Worm (Caenorhabditis elegans): ENCODE results near the gene rips-1.
A peak's percentile ranks its signal among the peaks of the same experiment; 100 is the strongest.

rips-1 gene

ce11 chrV:3789770-3790169 is 17.9 kb downstream of the rips-1 start, which contains the start of gene R08F11.7:
Gene R08F11.7, plus strand, starts transcription at chrV:3790070.
- TF ChIP-seq aha-1 (tag) (peak; percentile 82), nhr-41 (GFP tag; IDR thresholded peaks at IDR 0.05) (no peak)

- TF ChIP-seq nhr-6 (tag; optimal IDR thresholded peaks at IDR 0.05) (no peak), daf-8 (GFP tag; IDR thresholded peaks at IDR 0.05) (no peak), set-16 (GFP tag; IDR thresholded peaks at IDR 0.05) (peak; percentile 70)
Observed at ce11 chrV:3790424-3790823, 18.6 kb downstream of the rips-1 start.

DNA sequence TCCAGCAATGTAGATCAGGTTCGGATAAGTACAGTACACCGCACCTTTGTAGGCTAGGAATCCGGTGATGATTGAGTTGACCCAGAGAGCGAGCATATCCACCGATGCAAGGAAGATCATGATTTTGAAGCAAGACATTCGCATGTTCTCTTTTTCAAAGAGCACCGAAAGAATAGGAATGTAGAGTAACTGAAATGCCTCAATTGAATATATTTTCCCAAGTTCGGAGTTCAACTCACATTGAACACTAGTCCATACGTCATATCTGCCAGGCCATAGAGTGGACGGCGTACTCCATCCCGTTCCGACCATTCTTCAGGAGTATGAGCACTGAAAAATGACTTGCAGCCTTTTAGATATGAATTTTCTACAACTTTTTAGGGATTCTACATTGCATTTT is 27.9 kb downstream of the rips-1 start:
- TF ChIP-seq daf-12 (tag; optimal IDR thresholded peaks at IDR 0.05) (no peak), ceh-44 (GFP tag; IDR thresholded peaks at IDR 0.05) (no peak), unc-62 (GFP tag; optimal IDR thresholded peaks at IDR 0.05 in 1 of 2) (peak in 1 of 2 experiments; percentile 90), unc-62 (tag; optimal IDR thresholded peaks at IDR 0.05) (no peak), nhr-111 (GFP tag; optimal IDR thresholded peaks at IDR 0.05) (no peak)

- no peak for TF ChIP-seq dmd-8 (GFP tag; IDR thresholded peaks at IDR 0.05)
Observed at ce11 chrV:3800378-3800777, 28.6 kb downstream of the rips-1 start, which contains the start of gene srt-30. Gene srt-30, minus strand, starts transcription at chrV:3800478.

ce11 chrV:3801787-3802417 is 30.1 kb downstream of the rips-1 start:
- peak in 1 of 2 experiments; percentile 92 for TF ChIP-seq unc-62 (GFP tag; optimal IDR thresholded peaks at IDR 0.05 in 1 of 2)
- no peak for TF ChIP-seq unc-62 (tag; optimal IDR thresholded peaks at IDR 0.05)
- peak; percentile 66 for TF ChIP-seq aha-1 (tag)
- no peak for TF ChIP-seq mes-2 (tag; optimal IDR thresholded peaks at IDR 0.05; ENCODE audit: poor library complexity, severe bottlenecking)
- no peak for TF ChIP-seq php-3 (GFP tag; IDR thresholded peaks at IDR 0.05)

DNA sequence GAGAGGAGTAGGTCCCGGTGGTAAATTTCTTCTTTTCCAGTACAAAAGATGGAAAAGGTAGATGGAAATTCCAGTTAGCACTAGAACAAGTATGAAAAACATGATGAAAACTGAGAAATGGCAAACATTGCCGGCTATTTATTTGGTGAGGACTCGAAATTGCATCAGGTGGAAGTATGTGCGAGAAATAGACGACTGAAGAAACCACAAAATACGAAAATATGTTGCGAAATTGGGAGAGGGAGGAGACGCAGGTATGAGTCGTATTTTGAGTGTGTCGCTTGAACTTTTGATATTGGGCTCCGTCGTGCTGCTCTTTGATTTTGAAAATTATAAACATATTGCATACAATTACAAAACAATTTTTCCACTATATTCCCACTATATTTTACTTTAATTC is 31.5 kb downstream of the rips-1 start, which contains the start of gene cyp-33C8:
cyp-33C8 (minus strand) TSS at position 200 of the 400 bp plus-strand sequence.
- no peak for TF ChIP-seq dmd-9 (GFP tag; IDR thresholded peaks at IDR 0.05)
- peak; percentile 63 for TF ChIP-seq nhr-11 (tag; optimal IDR thresholded peaks at IDR 0.05)
- TF ChIP-seq lin-39 (tag; optimal IDR thresholded peaks at IDR 0.05), result no peak
- peak; percentile 31 for TF ChIP-seq nhr-102 (tag; optimal IDR thresholded peaks at IDR 0.05)
- peak; percentile 23 for TF ChIP-seq mes-2 (tag; optimal IDR thresholded peaks at IDR 0.05; ENCODE audit: poor library complexity, severe bottlenecking)
- no peak for TF ChIP-seq daf-16 (GFP tag; optimal IDR thresholded peaks at IDR 0.05)
- TF ChIP-seq daf-16 (tag; optimal IDR thresholded peaks at IDR 0.05), result peak; percentile 70
- TF ChIP-seq pqm-1 (tag; optimal IDR thresholded peaks at IDR 0.05), result peak; percentile 8
- peak; percentile 31 for TF ChIP-seq hlh-11 (tag; optimal IDR thresholded peaks at IDR 0.05)
- TF ChIP-seq hmg-1.1 (GFP tag; IDR thresholded peaks at IDR 0.05), result no peak
- TF ChIP-seq ZK337.2 (GFP tag; IDR thresholded peaks at IDR 0.05), result no peak
- TF ChIP-seq dpl-1 (GFP tag; optimal IDR thresholded peaks at IDR 0.05), result peak; percentile 16
- no peak for TF ChIP-seq nhr-48 (tag; optimal IDR thresholded peaks at IDR 0.05)
- TF ChIP-seq mdt-29 (GFP tag; IDR thresholded peaks at IDR 0.05), result no peak
- TF ChIP-seq nhr-28 (tag; optimal IDR thresholded peaks at IDR 0.05), result peak; percentile 95
- no peak for TF ChIP-seq pha-4 (GFP tag; IDR thresholded peaks at IDR 0.05)
- peak; percentile 6 for TF ChIP-seq pha-4 (tag; optimal IDR thresholded peaks at IDR 0.05)
- TF ChIP-seq jun-1 (tag; optimal IDR thresholded peaks at IDR 0.05), result no peak
- peak; percentile 49 for TF ChIP-seq dmd-6 (GFP tag; IDR thresholded peaks at IDR 0.05)
- TF ChIP-seq hif-1 (tag; optimal IDR thresholded peaks at IDR 0.05), result peak in 1 of 2 experiments; percentile 46
- no peak for TF ChIP-seq zag-1 (tag; optimal IDR thresholded peaks at IDR 0.05)
- no peak for TF ChIP-seq attf-4 (tag; optimal IDR thresholded peaks at IDR 0.05)

Data from whole organism, L4 larva.